Worm (Caenorhabditis elegans) whole organism, young adult: ENCODE measurements around the gene Y43F8B.11.
"Not testable (repeated sequence)": the region's sequence is repeated elsewhere in the genome, so short reads cannot be mapped to it uniquely, and the experiment has no call there.

Source experiments
- B0035.1 ChIP-seq: sonication (generic microtip); optimal IDR thresholded peaks from 2 replicates; lab custom pipeline; 2016; ENCODE audit warnings: missing genetic modification characterization, mild to moderate bottlenecking, missing compliant biosample characterization, missing genotype, missing genetic modification reagents
- B0261.1 ChIP-seq: sonication (generic microtip); optimal IDR thresholded peaks from 2 replicates; lab custom pipeline; 2016; ENCODE audit warnings: mild to moderate bottlenecking, missing genetic modification characterization, moderate library complexity, missing compliant biosample characterization
- B0336.3 ChIP-seq: fragments of 200-800 bp; sonication (Bioruptor generic); IDR thresholded peaks from 2 replicates; pipeline ENCODE4 v1.3.6; 2022; ENCODE audit warnings: missing genetic modification characterization, missing compliant biosample characterization
- F52B5.7 ChIP-seq: sonication (generic microtip); optimal IDR thresholded peaks from 2 replicates; lab custom pipeline; 2016; ENCODE audit warnings: mild to moderate bottlenecking, missing genetic modification characterization, missing compliant biosample characterization
- K12H6.12 ChIP-seq: fragments of 200-800 bp; sonication (Bioruptor generic); optimal IDR thresholded peaks from 2 replicates; lab custom pipeline; 2018; ENCODE audit warnings: mild to moderate bottlenecking, missing genetic modification characterization, missing compliant biosample characterization
- Y56A3A.18 ChIP-seq: fragments of 200-800 bp; sonication (Bioruptor generic); IDR thresholded peaks from 2 replicates; pipeline ENCODE4 v1.3.6; 2022; ENCODE audit warnings: missing genetic modification reagents, missing genetic modification characterization, missing compliant biosample characterization
- ZK185.1 ChIP-seq: sonication (generic microtip); optimal IDR thresholded peaks from 2 replicates; lab custom pipeline; 2016; ENCODE audit warnings: mild to moderate bottlenecking, missing genetic modification characterization, missing compliant biosample characterization; ENCODE audit not compliant: poor library complexity, severe bottlenecking
- akir-1 ChIP-seq: fragments of 200-800 bp; sonication (Bioruptor generic); optimal IDR thresholded peaks from 2 replicates; lab custom pipeline; 2018; ENCODE audit warnings: mild to moderate bottlenecking, missing genetic modification characterization, moderate library complexity, missing compliant biosample characterization
- aptf-2 ChIP-seq: fragments of 200-800 bp; sonication (Bioruptor generic); conservative IDR thresholded peaks from 2 replicates; pipeline ENCODE4 v1.3.6; 2022; ENCODE audit warnings: missing genetic modification reagents, missing genetic modification characterization, missing compliant biosample characterization
- attf-3 ChIP-seq: fragments of 200-800 bp; sonication (Bioruptor generic); conservative IDR thresholded peaks from 2 replicates; pipeline ENCODE4 v1.3.6; 2022; ENCODE audit warnings: missing genetic modification reagents, missing genetic modification characterization, missing compliant biosample characterization
- attf-5 ChIP-seq: fragments of 200-800 bp; sonication (Bioruptor generic); optimal IDR thresholded peaks from 2 replicates; lab custom pipeline; 2018; ENCODE audit warnings: mild to moderate bottlenecking, missing genetic modification characterization, missing compliant biosample characterization
- bed-1 ChIP-seq: fragments of 200-800 bp; sonication (Bioruptor generic); IDR thresholded peaks from 2 replicates; pipeline ENCODE4 v1.3.6; 2022; ENCODE audit warnings: missing genetic modification reagents, missing genetic modification characterization, missing compliant biosample characterization
- cebp-1 ChIP-seq, 2 experiments: fragments of 200-800 bp in 1 of 2; sonication (Bioruptor generic) in 1 of 2; sonication (generic microtip) in 1 of 2; IDR thresholded peaks in 1 of 2; optimal IDR thresholded peaks in 1 of 2; 2 replicates each; pipeline versions ENCODE4 v1.3.6 to Lab custom; 2017 to 2022; ENCODE audit warnings: missing compliant biosample characterization in 2 of 2, missing genetic modification characterization in 2 of 2, mild to moderate bottlenecking in 1 of 2, missing genetic modification reagents in 1 of 2, moderate library complexity in 1 of 2
- cebp-2 ChIP-seq: fragments of 200-800 bp; sonication (Bioruptor generic); IDR thresholded peaks from 2 replicates; pipeline ENCODE4 v1.3.6; 2022; ENCODE audit warnings: missing genetic modification characterization, missing compliant biosample characterization
- ekl-4 ChIP-seq: fragments of 200-800 bp; sonication (Bioruptor generic); IDR thresholded peaks from 2 replicates; pipeline ENCODE4 v1.3.6; 2022; ENCODE audit warnings: missing genetic modification reagents, missing genetic modification characterization, missing compliant biosample characterization
- him-1 ChIP-seq: sonication (generic microtip); optimal IDR thresholded peaks from 2 replicates; lab custom pipeline; 2016; ENCODE audit warnings: missing genotype, missing genetic modification reagents, missing genetic modification characterization, missing compliant biosample characterization
- hlh-26 ChIP-seq: fragments of 200-800 bp; sonication (Bioruptor generic); conservative IDR thresholded peaks from 2 replicates; pipeline ENCODE4 v1.3.6; 2022; ENCODE audit warnings: missing genetic modification reagents, missing genetic modification characterization, missing compliant biosample characterization
- lag-1 ChIP-seq: fragments of 200-800 bp; sonication (Bioruptor generic); IDR thresholded peaks from 2 replicates; pipeline ENCODE4 v1.3.6; 2022; ENCODE audit warnings: missing genetic modification reagents, missing genetic modification characterization, missing compliant biosample characterization
- lin-26 ChIP-seq: fragments of 200-800 bp; sonication (Bioruptor generic); IDR thresholded peaks from 2 replicates; pipeline ENCODE4 v1.3.6; 2022; ENCODE audit warnings: missing genetic modification reagents, missing genetic modification characterization, missing compliant biosample characterization
- lir-1 ChIP-seq: fragments of 200-800 bp; sonication (Bioruptor generic); conservative IDR thresholded peaks from 2 replicates; pipeline ENCODE4 v1.3.6; 2022; ENCODE audit warnings: missing genetic modification reagents, missing genetic modification characterization, missing compliant biosample characterization
- lsy-27 ChIP-seq: sonication (generic microtip); optimal IDR thresholded peaks from 2 replicates; lab custom pipeline; 2017; ENCODE audit warnings: missing genetic modification characterization, mild to moderate bottlenecking, missing compliant biosample characterization, antibody characterized with exemption, missing genotype, borderline replicate concordance; ENCODE audit not compliant: insufficient read depth
- madf-3 ChIP-seq: fragments of 200-800 bp; sonication (Bioruptor generic); IDR thresholded peaks from 2 replicates; pipeline ENCODE4 v1.3.6; 2022; ENCODE audit warnings: missing genetic modification reagents, missing genetic modification characterization, missing compliant biosample characterization
- mcd-1 ChIP-seq: fragments of 200-800 bp; sonication (Bioruptor generic); IDR thresholded peaks from 2 replicates; pipeline ENCODE4 v1.3.6; 2022; ENCODE audit warnings: missing genetic modification reagents, missing genetic modification characterization, missing compliant biosample characterization
- nfyb-1 ChIP-seq: fragments of 200-800 bp; sonication (Bioruptor generic); IDR thresholded peaks from 2 replicates; pipeline ENCODE4 v1.3.6; 2022; ENCODE audit warnings: missing genetic modification reagents, missing genetic modification characterization, missing compliant biosample characterization
- nhr-27 ChIP-seq: fragments of 200-800 bp; sonication (Bioruptor generic); optimal IDR thresholded peaks from 2 replicates; lab custom pipeline; 2018; ENCODE audit warnings: mild to moderate bottlenecking, missing genetic modification characterization, moderate library complexity, missing compliant biosample characterization
- nhr-80 ChIP-seq: sonication (generic microtip); optimal IDR thresholded peaks from 2 replicates; lab custom pipeline; 2016; ENCODE audit warnings: missing genetic modification characterization, missing compliant biosample characterization
- pha-4 ChIP-seq: fragments of 150-350 bp; sonication (generic microtip); optimal IDR thresholded peaks from 2 replicates; lab custom pipeline; 2014; ENCODE audit warnings: missing biosample characterization, missing genetic modification reagents, missing genetic modification characterization
- rcor-1 ChIP-seq: fragments of 200-800 bp; sonication (Bioruptor generic); IDR thresholded peaks from 2 replicates; pipeline ENCODE4 v1.3.6; 2022; ENCODE audit warnings: missing genetic modification reagents, missing genetic modification characterization, missing compliant biosample characterization
- snpc-1.3 ChIP-seq: sonication (generic microtip); optimal IDR thresholded peaks from 2 replicates; lab custom pipeline; 2017; ENCODE audit warnings: missing genetic modification characterization, mild to moderate bottlenecking, missing compliant biosample characterization, antibody characterized with exemption, moderate library complexity, missing genotype, missing genetic modification reagents; ENCODE audit not compliant: insufficient read depth
- snpc-4 ChIP-seq, 5 experiments: fragments of 150-350 bp in 1 of 5; sonication (generic microtip) in 4 of 5; optimal IDR thresholded peaks; 2 replicates each; lab custom pipeline; 2014 to 2018; ENCODE audit warnings: missing genetic modification characterization in 5 of 5, missing biosample characterization in 3 of 5, antibody characterized with exemption in 2 of 5, mild to moderate bottlenecking in 2 of 5, missing compliant biosample characterization in 2 of 5, missing genotype in 2 of 5, moderate library complexity in 2 of 5, missing genetic modification reagents in 1 of 5
- somi-1 ChIP-seq: fragments of 200-800 bp; sonication (Bioruptor generic); optimal IDR thresholded peaks from 2 replicates; lab custom pipeline; 2018; ENCODE audit warnings: mild to moderate bottlenecking, missing genetic modification characterization, missing compliant biosample characterization
- tbp1 ChIP-seq: fragments of 200-800 bp; sonication (Bioruptor generic); optimal IDR thresholded peaks from 2 replicates; lab custom pipeline; 2018; ENCODE audit warnings: mild to moderate bottlenecking, missing genetic modification characterization, missing compliant biosample characterization
- tlf-1 ChIP-seq: fragments of 200-800 bp; sonication (Bioruptor generic); optimal IDR thresholded peaks from 2 replicates; lab custom pipeline; 2018; ENCODE audit warnings: mild to moderate bottlenecking, missing genetic modification characterization, missing compliant biosample characterization
- unc-62 ChIP-seq: fragments of 150-350 bp; optimal IDR thresholded peaks from 2 replicates; lab custom pipeline; 2014; ENCODE audit warnings: missing biosample characterization, missing genetic modification reagents, missing genetic modification characterization
- xnd-1 ChIP-seq: sonication (generic microtip); optimal IDR thresholded peaks from 2 replicates; lab custom pipeline; 2016; ENCODE audit warnings: missing genotype, missing genetic modification reagents, missing genetic modification characterization, missing compliant biosample characterization
- zfh-2 ChIP-seq: fragments of 200-800 bp; sonication (Bioruptor generic); conservative IDR thresholded peaks from 2 replicates; pipeline ENCODE4 v1.3.6; 2022; ENCODE audit warnings: missing genetic modification reagents, missing genetic modification characterization, missing compliant biosample characterization
- zim-3 ChIP-seq: sonication (generic microtip); optimal IDR thresholded peaks from 2 replicates; lab custom pipeline; 2017; ENCODE audit warnings: mild to moderate bottlenecking, missing genetic modification characterization, moderate library complexity, missing compliant biosample characterization
- ztf-22 ChIP-seq: fragments of 200-800 bp; sonication (Bioruptor generic); optimal IDR thresholded peaks from 2 replicates; lab custom pipeline; 2018; ENCODE audit warnings: mild to moderate bottlenecking, missing genetic modification characterization, moderate library complexity, missing compliant biosample characterization
- ztf-3 ChIP-seq: fragments of 200-800 bp; sonication (Bioruptor generic); optimal IDR thresholded peaks from 2 replicates; lab custom pipeline; 2018; ENCODE audit warnings: mild to moderate bottlenecking, missing genetic modification characterization, missing compliant biosample characterization

Gene Y43F8B.11

ce11 chrV:19462020-19462419 lies 8.5 kb upstream of the Y43F8B.11 start, which contains the start of gene Y43F8B.15:
Gene Y43F8B.15, minus strand, starts transcription at chrV:19462120.
- TF ChIP-seq unc-62 (GFP tag; lab: Kevin White, UChicago) (no peak), cebp-2 (GFP tag; lab: Robert Waterston, UW) (no peak), aptf-2 (GFP tag; lab: Robert Waterston, UW) (no peak), akir-1 (GFP tag; lab: Kevin White, UChicago) (no peak), tbp1 (GFP tag; lab: Kevin White, UChicago) (no peak), rcor-1 (GFP tag; lab: Robert Waterston, UW) (no peak), cebp-1 (GFP tag; IDR thresholded peaks at IDR 0.05; lab: Robert Waterston, UW) (no peak), cebp-1 (tag; optimal IDR thresholded peaks at IDR 0.05; lab: Kevin White, UChicago) (no peak), B0336.3 (GFP tag; lab: Robert Waterston, UW) (no peak), B0035.1 (tag; lab: Kevin White, UChicago) (no peak), lir-1 (GFP tag; lab: Robert Waterston, UW) (no peak), attf-5 (GFP tag; lab: Kevin White, UChicago) (no peak), zim-3 (no peak), lin-26 (GFP tag; lab: Robert Waterston, UW) (no peak), hlh-26 (GFP tag; lab: Robert Waterston, UW) (no peak), bed-1 (GFP tag; lab: Robert Waterston, UW) (no peak)
- TF ChIP-seq, all 124 proteins: peak for 0

ce11 chrV:19462612-19463011 lies 7.9 kb upstream of the Y43F8B.11 start, which contains the start of gene Y43F8B.25:
Gene Y43F8B.25, plus strand, starts transcription at chrV:19462912.
- TF ChIP-seq attf-3 (GFP tag; lab: Robert Waterston, UW): no peak
- TF ChIP-seq B0261.1: no peak
- TF ChIP-seq snpc-1.3: no peak
- no peak for TF ChIP-seq lsy-27 (tag; lab: Kevin White, UChicago)
- TF ChIP-seq lin-26 (GFP tag; lab: Robert Waterston, UW): no peak
- TF ChIP-seq ztf-3 (GFP tag; lab: Kevin White, UChicago): no peak
- no peak for TF ChIP-seq him-1 (tag; lab: Kevin White, UChicago)

- not testable (repeated sequence) for TF ChIP-seq snpc-4 (GFP tag; optimal IDR thresholded peaks at IDR 0.05; lab: Kevin White, UChicago)
- peak in 2 of 4 experiments; percentile 57 to 82 for TF ChIP-seq snpc-4 (tag; optimal IDR thresholded peaks at IDR 0.05; lab: Kevin White, UChicago)
These were observed 3.7 kb upstream of the Y43F8B.11 start for ce11 chrV:19466775-19467174.

- TF ChIP-seq nfyb-1 (GFP tag; lab: Robert Waterston, UW): no peak
- TF ChIP-seq hlh-26 (GFP tag; lab: Robert Waterston, UW): no peak
- no peak for TF ChIP-seq lir-1 (GFP tag; lab: Robert Waterston, UW)
- peak; percentile 31; the same call in 1 of the 2 replicates for TF ChIP-seq cebp-1 (GFP tag; IDR thresholded peaks at IDR 0.05; lab: Robert Waterston, UW)
- peak; percentile 41 for TF ChIP-seq cebp-1 (tag; optimal IDR thresholded peaks at IDR 0.05; lab: Kevin White, UChicago)
- no peak for TF ChIP-seq zim-3
- TF ChIP-seq mcd-1 (GFP tag; lab: Robert Waterston, UW): no peak
- TF ChIP-seq attf-3 (GFP tag; lab: Robert Waterston, UW): no peak
- TF ChIP-seq ekl-4 (GFP tag; lab: Robert Waterston, UW): no peak
- TF ChIP-seq tlf-1 (GFP tag; lab: Kevin White, UChicago): no peak
- peak; percentile 77 for TF ChIP-seq nhr-80
These were observed 2.9 kb upstream of the Y43F8B.11 start, which contains the start of gene Y43F8B.23 for ce11 chrV:19467574-19467973. Gene Y43F8B.23, minus strand, starts transcription at chrV:19467648.

ce11 chrV:19468083-19468482 lies 2.4 kb upstream of the Y43F8B.11 start, which contains the start of gene Y43F8B.12:
Gene Y43F8B.12, plus strand, starts transcription at chrV:19468383.
- TF ChIP-seq attf-5 (GFP tag; lab: Kevin White, UChicago) (no peak), pha-4 (tag; lab: Kevin White, UChicago) (no peak), ZK185.1 (tag; lab: Kevin White, UChicago) (no peak), F52B5.7 (tag; lab: Kevin White, UChicago) (no peak), zfh-2 (no peak), xnd-1 (tag; lab: Kevin White, UChicago) (no peak), somi-1 (GFP tag; lab: Kevin White, UChicago) (no peak), K12H6.12 (tag; lab: Kevin White, UChicago) (no peak), ztf-22 (no peak), lag-1 (no peak), B0261.1 (no peak), madf-3 (GFP tag; lab: Robert Waterston, UW) (no peak), lir-1 (GFP tag; lab: Robert Waterston, UW) (no peak), Y56A3A.18 (no peak), nhr-27 (tag; lab: Kevin White, UChicago) (no peak)
